Fruit fly (Drosophila melanogaster): ENCODE results near the gene kmr.

Gene kmr

dm6 chr3R:13800430-13800848 lies 85.4 kb downstream of the kmr start (continued):
- peak; percentile 86 for TF ChIP-seq CG16779 (GFP tag; IDR thresholded peaks at IDR 0.05)
- no peak for TF ChIP-seq CG2129 (GFP tag; IDR thresholded peaks at IDR 0.05; ENCODE audit: partially characterized antibody)
- TF ChIP-seq CG12391 (tag; optimal IDR thresholded peaks at IDR 0.05) = peak; percentile 93
- TF ChIP-seq D (optimal IDR thresholded peaks at IDR 0.05) = no peak
- TF ChIP-seq D (GFP tag; optimal IDR thresholded peaks at IDR 0.05) = peak; percentile 88
- peak; percentile 35 for TF ChIP-seq CG16863 (GFP tag; optimal IDR thresholded peaks at IDR 0.05)
- peak; percentile 98 for TF ChIP-seq Hand (GFP tag; optimal IDR thresholded peaks at IDR 0.05)
- peak in 1 of 3 experiments; percentile 83 for TF ChIP-seq lola (GFP tag; optimal IDR thresholded peaks at IDR 0.05)
- peak; percentile 72 for TF ChIP-seq schlank (tag; optimal IDR thresholded peaks at IDR 0.05)
- TF ChIP-seq Mad (GFP tag; optimal IDR thresholded peaks at IDR 0.05) = peak; percentile 17
- TF ChIP-seq CG10321 (GFP tag; IDR thresholded peaks at IDR 0.05) = peak; percentile 76
- TF ChIP-seq nom (GFP tag; optimal IDR thresholded peaks at IDR 0.05) = peak; percentile 54
- peak; percentile 87 for TF ChIP-seq CG6813 (GFP tag; optimal IDR thresholded peaks at IDR 0.05)
- TF ChIP-seq bowl (GFP tag; IDR thresholded peaks at IDR 0.05) = peak; percentile 86; the same call in 1 of the 2 replicates
- TF ChIP-seq CG4282 (GFP tag; optimal IDR thresholded peaks at IDR 0.05) = no peak
- TF ChIP-seq peb (GFP tag; IDR thresholded peaks at IDR 0.05) = peak; percentile 85
- TF ChIP-seq BtbVII (GFP tag; optimal IDR thresholded peaks at IDR 0.05) = peak; percentile 94
- no peak for TF ChIP-seq zf30C (GFP tag; optimal IDR thresholded peaks at IDR 0.05)
- TF ChIP-seq az2 (GFP tag; optimal IDR thresholded peaks at IDR 0.05) = peak; percentile 88
- TF ChIP-seq CG4617 (GFP tag; optimal IDR thresholded peaks at IDR 0.05; ENCODE audit: borderline replicate concordance) = peak; percentile 60
- TF ChIP-seq Kr (GFP tag; optimal IDR thresholded peaks at IDR 0.05) = no peak
- TF ChIP-seq pnt (GFP tag; optimal IDR thresholded peaks at IDR 0.05) = peak; percentile 25
- peak; percentile 92 for TF ChIP-seq CG7372 (GFP tag; IDR thresholded peaks at IDR 0.05)
- TF ChIP-seq mld (GFP tag; IDR thresholded peaks at IDR 0.05; ENCODE audit: partially characterized antibody) = no peak
- peak; percentile 74 for TF ChIP-seq Doc2 (GFP tag; IDR thresholded peaks at IDR 0.05)
- peak; percentile 91 for TF ChIP-seq ap (GFP tag; IDR thresholded peaks at IDR 0.05)
- peak; percentile 79 for TF ChIP-seq CG2712 (tag; optimal IDR thresholded peaks at IDR 0.05)
- peak; percentile 87 for TF ChIP-seq phol (tag; optimal IDR thresholded peaks at IDR 0.05)

dm6 chr3R:13801184-13802056 lies 86.4 kb downstream of the kmr start:
- TF ChIP-seq Med (GFP tag) = peak; percentile 51
- no peak for TF ChIP-seq sc (optimal IDR thresholded peaks at IDR 0.05)
- TF ChIP-seq sc (GFP tag; optimal IDR thresholded peaks at IDR 0.05) = no peak
- TF ChIP-seq CG9215 (GFP tag; IDR thresholded peaks at IDR 0.05) = no peak
- TF ChIP-seq gro (GFP tag; optimal IDR thresholded peaks at IDR 0.05) = peak; percentile 35
- TF ChIP-seq hkb (optimal IDR thresholded peaks at IDR 0.05) = no peak
- TF ChIP-seq hkb (GFP tag; IDR thresholded peaks at IDR 0.05) = no peak
- no peak for TF ChIP-seq CG11695 (GFP tag; IDR thresholded peaks at IDR 0.05)
- TF ChIP-seq Ets65A (GFP tag) = peak; percentile 61
- TF ChIP-seq sr (GFP tag; IDR thresholded peaks at IDR 0.05) = peak; percentile 48; the same call in 1 of the 3 replicates
- no peak for TF ChIP-seq Hand (GFP tag; optimal IDR thresholded peaks at IDR 0.05)
- TF ChIP-seq mirr (GFP tag; optimal IDR thresholded peaks at IDR 0.05) = peak; percentile 22
- TF ChIP-seq z (GFP tag; IDR thresholded peaks at IDR 0.05) = peak; percentile 84
- TF ChIP-seq CG8281 (tag; optimal IDR thresholded peaks at IDR 0.05) = peak; percentile 19
- TF ChIP-seq CG34422 (GFP tag; IDR thresholded peaks at IDR 0.05) = no peak
- peak; percentile 35; the same call in 1 of the 2 replicates for TF ChIP-seq Bgb (GFP tag; IDR thresholded peaks at IDR 0.05; ENCODE audit: partially characterized antibody)
- TF ChIP-seq E2f1 (GFP tag; IDR thresholded peaks at IDR 0.05) = peak; percentile 13; the same call in 1 of the 2 replicates
- no peak for TF ChIP-seq Hey (tag; optimal IDR thresholded peaks at IDR 0.05)
- no peak for TF ChIP-seq zfh1 (GFP tag; IDR thresholded peaks at IDR 0.05)
- no peak for TF ChIP-seq CG17328 (GFP tag; IDR thresholded peaks at IDR 0.05)
- TF ChIP-seq YL-1 (GFP tag; optimal IDR thresholded peaks at IDR 0.05) = no peak
- peak; percentile 98 for TF ChIP-seq abd-A (tag; optimal IDR thresholded peaks at IDR 0.05)
- peak; percentile 86 for TF ChIP-seq sqz (GFP tag; optimal IDR thresholded peaks at IDR 0.05)
